Fruit fly (Drosophila melanogaster): Measurements from ENCODE around the gene CG4267.

dm6 chr2L:2228179-2228849 is 13.9 kb upstream of the CG4267 start:
- TF ChIP-seq CG8478 (optimal IDR thresholded peaks at IDR 0.05) (no peak), CTCF (optimal IDR thresholded peaks at IDR 0.05) (no peak)

Data from S2 (cell line).